Worm (Caenorhabditis elegans): ENCODE measurements around the gene T19H12.15.

Gene T19H12.15

DNA sequence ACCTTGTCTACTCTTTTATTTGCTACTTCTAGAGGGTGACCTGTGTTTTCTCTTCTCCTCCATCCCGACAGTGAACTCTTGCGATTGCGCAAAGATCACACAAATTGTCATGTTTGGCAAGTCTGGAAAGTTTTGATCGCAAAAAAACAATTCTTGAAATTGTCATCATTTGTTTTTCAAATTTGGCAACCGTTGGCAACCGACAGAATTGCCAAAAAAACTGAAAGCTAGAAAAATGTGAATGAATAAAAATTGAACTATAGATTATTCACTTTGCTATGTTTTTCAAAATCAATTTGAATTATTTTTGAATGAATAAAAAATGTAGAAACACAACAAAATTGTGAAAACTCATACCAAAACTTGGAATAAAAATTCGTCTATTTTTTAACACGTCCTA, 15.8 kb upstream of the T19H12.15 start, which contains the start of gene ugt-11:
Gene ugt-11 (minus strand): TSS at position 101 of the 400 bp plus-strand sequence.
- TF ChIP-seq nhr-85 (tag) = no peak
- TF ChIP-seq nhr-76 (tag; optimal IDR thresholded peaks at IDR 0.05) = no peak
- no peak for TF ChIP-seq ceh-90 (tag; optimal IDR thresholded peaks at IDR 0.05)
- no peak for TF ChIP-seq dsc-1 (tag; optimal IDR thresholded peaks at IDR 0.05)
- no peak for TF ChIP-seq C16A3.4 (tag; optimal IDR thresholded peaks at IDR 0.05)
- no peak for TF ChIP-seq swsn-7 (tag; optimal IDR thresholded peaks at IDR 0.05)
- TF ChIP-seq aha-1 (tag; optimal IDR thresholded peaks at IDR 0.05) = no peak
- TF ChIP-seq irx-1 (tag; optimal IDR thresholded peaks at IDR 0.05) = no peak
- TF ChIP-seq rnt-1 (tag; optimal IDR thresholded peaks at IDR 0.05) = no peak
- no peak for TF ChIP-seq pqm-1 (tag; optimal IDR thresholded peaks at IDR 0.05)
- TF ChIP-seq isw-1 (GFP tag; IDR thresholded peaks at IDR 0.05) = no peak
- no peak for TF ChIP-seq zip-4 (GFP tag; optimal IDR thresholded peaks at IDR 0.05)
- TF ChIP-seq elt-2 (tag; optimal IDR thresholded peaks at IDR 0.05) = no peak
- no peak for TF ChIP-seq nhr-20 (tag; optimal IDR thresholded peaks at IDR 0.05)
- no peak for TF ChIP-seq blmp-1 (tag; optimal IDR thresholded peaks at IDR 0.05)
- no peak for TF ChIP-seq nhr-90 (tag; optimal IDR thresholded peaks at IDR 0.05; ENCODE audit: poor library complexity)

DNA sequence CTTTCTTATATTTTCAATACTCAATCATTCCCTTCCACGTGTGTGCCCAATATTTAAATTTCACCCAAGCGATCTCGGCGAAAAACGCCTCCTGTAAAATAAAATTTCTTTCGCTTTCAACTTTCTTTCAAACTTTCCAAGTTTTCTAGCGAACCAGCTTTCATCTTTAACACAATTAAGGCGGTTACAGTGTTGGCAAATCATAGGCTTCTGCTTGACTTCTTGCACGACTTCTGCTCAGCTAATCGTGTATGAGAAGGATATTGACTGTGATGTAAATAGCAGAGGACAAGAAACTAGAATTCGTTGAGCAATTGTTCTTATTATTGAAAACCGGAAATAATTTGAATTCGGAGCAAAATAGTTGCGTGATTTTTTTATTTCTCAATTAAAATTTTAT, 12.2 kb upstream of the T19H12.15 start:
- no peak for TF ChIP-seq sptf-1 (tag; optimal IDR thresholded peaks at IDR 0.05)

DNA sequence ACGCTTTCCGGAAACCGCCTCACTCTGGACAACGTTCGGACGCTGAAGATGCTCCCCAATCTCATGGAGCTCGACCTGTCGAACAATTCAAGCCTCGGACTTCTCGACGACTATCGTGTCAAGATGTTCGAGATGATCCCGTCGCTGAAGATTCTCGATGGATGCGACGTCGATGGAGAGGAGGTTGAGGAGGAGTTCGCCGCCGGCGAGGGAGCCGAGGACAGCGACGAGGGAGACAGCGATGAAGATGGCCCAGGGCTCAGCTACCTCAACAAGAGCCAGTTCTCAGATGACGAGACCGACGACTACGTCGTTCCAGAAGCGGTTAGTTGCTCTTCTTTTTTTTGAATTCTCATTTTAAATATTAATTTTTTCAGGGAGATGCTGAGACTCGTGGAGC, 11.6 kb upstream of the T19H12.15 start:
- TF ChIP-seq C04F5.9 (tag; optimal IDR thresholded peaks at IDR 0.05) (no peak), efl-1 (optimal IDR thresholded peaks at IDR 0.05) (no peak), efl-1 (GFP tag; optimal IDR thresholded peaks at IDR 0.05 in 1 of 2) (peak in 1 of 2 experiments; percentile 15)

DNA sequence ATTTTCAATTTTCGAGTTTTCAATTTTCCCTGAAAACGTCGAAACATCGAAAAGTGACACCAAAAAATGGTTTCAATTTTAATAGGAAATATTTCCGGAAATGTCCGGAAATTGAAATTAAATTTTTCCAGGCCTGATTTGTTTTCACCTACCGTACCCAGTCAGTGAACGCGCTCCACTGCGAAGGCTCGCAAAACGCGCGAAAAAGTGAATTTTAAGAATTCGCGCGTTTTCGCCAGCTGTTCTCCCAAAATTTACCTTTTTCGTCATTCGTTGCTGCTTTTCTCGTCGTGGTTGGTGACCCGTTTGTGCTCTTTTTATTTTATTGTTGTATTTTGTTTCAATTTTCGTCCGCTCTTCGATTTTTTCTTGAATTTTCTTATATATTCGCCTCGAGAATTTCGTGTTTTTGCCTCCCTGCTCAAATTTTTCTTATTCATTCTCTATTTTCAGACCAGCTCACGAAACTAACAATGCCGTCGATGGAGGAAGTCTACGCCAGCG, 10.9 kb upstream of the T19H12.15 start, which contains the start of gene T19H12.2:
Gene T19H12.2 (plus strand): TSS at position 454 of the 504 bp plus-strand sequence.
- TF ChIP-seq nhr-90 (tag; optimal IDR thresholded peaks at IDR 0.05; ENCODE audit: poor library complexity) (no peak), blmp-1 (tag; optimal IDR thresholded peaks at IDR 0.05) (peak; percentile 22), egl-27 (tag; optimal IDR thresholded peaks at IDR 0.05) (no peak), hpl-2 (GFP tag; optimal IDR thresholded peaks at IDR 0.05) (no peak), ceh-88 (GFP tag; IDR thresholded peaks at IDR 0.05) (no peak), lsy-2 (tag; optimal IDR thresholded peaks at IDR 0.05) (peak in 1 of 2 experiments; percentile 57)

DNA sequence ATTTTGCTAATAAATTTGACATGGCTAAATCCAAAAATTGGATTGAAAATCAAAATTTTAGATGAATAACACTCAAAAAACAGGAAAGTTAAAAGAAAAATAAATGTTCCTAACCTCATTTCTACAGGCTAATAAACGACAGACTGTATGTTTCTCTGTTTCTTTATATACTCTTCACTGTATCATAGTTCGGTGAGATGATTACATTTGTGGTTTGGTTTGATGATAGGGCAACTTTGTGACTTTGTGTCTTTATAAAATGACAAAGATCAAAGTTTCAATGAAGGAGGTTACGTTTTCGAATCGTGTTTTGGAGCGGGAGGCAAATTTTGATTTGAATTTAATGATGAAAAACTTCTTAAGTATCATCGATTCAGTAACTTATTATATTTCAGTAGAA, 10.3 kb upstream of the T19H12.15 start, which contains the start of gene ugt-12:
Gene ugt-12 (minus strand): TSS at position 153 of the 400 bp plus-strand sequence.
- TF ChIP-seq nhr-71 (tag; optimal IDR thresholded peaks at IDR 0.05) (peak; percentile 48), nhr-77 (tag; optimal IDR thresholded peaks at IDR 0.05) (no peak), nhr-20 (tag; optimal IDR thresholded peaks at IDR 0.05) (peak; percentile 52), lin-35 (GFP tag; optimal IDR thresholded peaks at IDR 0.05) (peak in 1 of 2 experiments; percentile 34), irx-1 (tag; optimal IDR thresholded peaks at IDR 0.05) (no peak), lin-14 (GFP tag; optimal IDR thresholded peaks at IDR 0.05) (peak; percentile 61), elt-3 (tag; optimal IDR thresholded peaks at IDR 0.05) (peak in 2 of 6 experiments; percentile 10 to 37), snu-23 (GFP tag; optimal IDR thresholded peaks at IDR 0.05) (peak; percentile 26), ces-1 (GFP tag; optimal IDR thresholded peaks at IDR 0.05) (no peak), nhr-85 (tag) (peak; percentile 74), elt-2 (tag; optimal IDR thresholded peaks at IDR 0.05) (peak; percentile 49), swsn-7 (tag; optimal IDR thresholded peaks at IDR 0.05) (no peak)

DNA sequence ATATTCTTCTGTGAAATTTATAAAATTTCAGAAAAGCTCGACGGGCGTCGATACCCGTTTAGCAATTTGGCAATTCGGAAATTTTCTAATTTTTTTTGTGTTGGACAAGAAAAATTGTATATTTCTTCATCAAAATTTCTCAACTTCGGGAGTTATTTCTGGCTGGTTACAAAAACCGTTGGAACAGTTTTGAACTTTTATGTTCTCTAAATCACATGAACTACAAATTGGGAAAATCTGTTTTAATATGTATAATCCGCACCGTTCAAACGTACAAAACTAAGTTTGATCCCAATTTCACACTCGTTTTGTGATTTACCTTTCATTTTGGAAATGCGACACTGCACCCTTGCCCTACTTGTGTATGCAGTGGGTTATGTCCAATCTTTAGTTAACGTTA, 6.2 kb upstream of the T19H12.15 start, which contains the start of gene T19H12.3:
Gene T19H12.3 (plus strand): TSS at position 301 of the 400 bp plus-strand sequence.
- no peak for TF ChIP-seq nhr-77 (tag; optimal IDR thresholded peaks at IDR 0.05)
- TF ChIP-seq sup-37 (GFP tag; optimal IDR thresholded peaks at IDR 0.05) = no peak
- TF ChIP-seq irx-1 (tag; optimal IDR thresholded peaks at IDR 0.05) = no peak
- no peak for TF ChIP-seq dsc-1 (tag; optimal IDR thresholded peaks at IDR 0.05)
- TF ChIP-seq unc-86 (tag; optimal IDR thresholded peaks at IDR 0.05) = no peak
- TF ChIP-seq elt-3 (tag; optimal IDR thresholded peaks at IDR 0.05) = no peak
- no peak for TF ChIP-seq nhr-84 (tag; optimal IDR thresholded peaks at IDR 0.05)
- TF ChIP-seq tlp-1 (tag; optimal IDR thresholded peaks at IDR 0.05) = no peak
- TF ChIP-seq aha-1 (tag; optimal IDR thresholded peaks at IDR 0.05) = no peak
- TF ChIP-seq nhr-76 (tag; optimal IDR thresholded peaks at IDR 0.05) = no peak
- TF ChIP-seq ces-1 (GFP tag; optimal IDR thresholded peaks at IDR 0.05) = no peak
- no peak for TF ChIP-seq snu-23 (GFP tag; optimal IDR thresholded peaks at IDR 0.05)
- TF ChIP-seq egl-27 (tag; optimal IDR thresholded peaks at IDR 0.05) = no peak

All from whole organism, L1 larva.